Worm (Caenorhabditis elegans) whole organism, L1 larva: ENCODE measurements around the gene B0334.20.

Experiments
- C16A3.4 ChIP-seq: fragments of 150-350 bp; optimal IDR thresholded peaks from 2 replicates; lab custom pipeline; 2014; ENCODE audit warnings: missing biosample characterization, missing genetic modification characterization
- C34B4.2 ChIP-seq: sonication (generic microtip); optimal IDR thresholded peaks from 2 replicates; lab custom pipeline; 2017; ENCODE audit warnings: mild to moderate bottlenecking, missing genetic modification characterization, missing compliant biosample characterization
- ama-1 ChIP-seq: fragments of 150-350 bp; optimal IDR thresholded peaks from 2 replicates; lab custom pipeline; 2014
- blmp-1 ChIP-seq: fragments of 150-350 bp; optimal IDR thresholded peaks from 2 replicates; lab custom pipeline; 2014; ENCODE audit warnings: missing biosample characterization, missing genetic modification characterization
- ceh-8 ChIP-seq: fragments of 200-800 bp; sonication (Bioruptor generic); optimal IDR thresholded peaks from 2 replicates; lab custom pipeline; 2018; ENCODE audit warnings: mild to moderate bottlenecking, missing genetic modification characterization, moderate library complexity, missing compliant biosample characterization
- ceh-88 ChIP-seq: fragments of 200-800 bp; sonication (Bioruptor generic); IDR thresholded peaks from 2 replicates; pipeline ENCODE4 v1.3.6; 2022; ENCODE audit warnings: missing genetic modification characterization, missing compliant biosample characterization
- ces-1 ChIP-seq: fragments of 150-350 bp; optimal IDR thresholded peaks from 2 replicates; lab custom pipeline; 2014; ENCODE audit warnings: missing biosample characterization, missing genetic modification reagents, missing genetic modification characterization
- efl-1 ChIP-seq, 4 experiments: fragments of 150-350 bp; optimal IDR thresholded peaks in 3 of 4; peaks in 1 of 4; 1 replicate in 1 of 4; 2 replicates in 3 of 4; lab custom pipeline; 2014; ENCODE audit warnings: missing biosample characterization in 2 of 4, missing genetic modification characterization in 2 of 4, missing genetic modification reagents in 2 of 4
- efl-3 ChIP-seq: fragments of 200-800 bp; sonication (Bioruptor generic); optimal IDR thresholded peaks from 2 replicates; lab custom pipeline; 2018; ENCODE audit warnings: mild to moderate bottlenecking, missing genetic modification characterization, missing compliant biosample characterization
- egl-13 ChIP-seq: sonication (generic microtip); optimal IDR thresholded peaks from 2 replicates; lab custom pipeline; 2016; ENCODE audit warnings: missing genotype, missing genetic modification reagents, missing genetic modification characterization, missing compliant biosample characterization
- egl-27 ChIP-seq, 2 experiments: fragments of 150-350 bp in 1 of 2; sonication (generic microtip); optimal IDR thresholded peaks; 3 replicates each; lab custom pipeline; 2017 to 2018; ENCODE audit warnings: missing biosample characterization in 2 of 2, missing genetic modification characterization in 2 of 2, missing genetic modification reagents in 2 of 2
- elt-2 ChIP-seq: sonication (generic microtip); optimal IDR thresholded peaks from 2 replicates; lab custom pipeline; 2016; ENCODE audit warnings: missing genetic modification characterization, mild to moderate bottlenecking, inconsistent platforms, missing compliant biosample characterization, missing genetic modification reagents
- elt-3 ChIP-seq, 6 experiments: fragments of 150-350 bp in 1 of 6; sonication (generic microtip); optimal IDR thresholded peaks; 2 replicates each; lab custom pipeline; 2017 to 2018; ENCODE audit warnings: missing biosample characterization in 6 of 6, missing genetic modification characterization in 6 of 6, inconsistent platforms in 1 of 6
- fkh-10 ChIP-seq: sonication (generic microtip); optimal IDR thresholded peaks from 2 replicates; lab custom pipeline; 2017; ENCODE audit warnings: missing biosample characterization, missing genetic modification reagents, missing genetic modification characterization
- hlh-17 ChIP-seq: fragments of 200-800 bp; sonication (Bioruptor generic); optimal IDR thresholded peaks from 2 replicates; lab custom pipeline; 2018; ENCODE audit warnings: missing genetic modification characterization, mild to moderate bottlenecking, missing compliant biosample characterization, moderate library complexity, borderline replicate concordance
- hpl-2 ChIP-seq: fragments of 150-350 bp; optimal IDR thresholded peaks from 2 replicates; lab custom pipeline; 2014; ENCODE audit warnings: missing biosample characterization, missing genetic modification reagents, missing genetic modification characterization
- irx-1 ChIP-seq: sonication (generic microtip); optimal IDR thresholded peaks from 2 replicates; lab custom pipeline; 2016; ENCODE audit warnings: missing genetic modification characterization, missing compliant biosample characterization
- lin-13 ChIP-seq: fragments of 150-350 bp; optimal IDR thresholded peaks from 2 replicates; lab custom pipeline; 2014; ENCODE audit warnings: missing biosample characterization, missing genetic modification reagents, missing genetic modification characterization
- lsy-2 ChIP-seq, 2 experiments: fragments of 150-350 bp; optimal IDR thresholded peaks; 2 replicates each; lab custom pipeline; 2014; ENCODE audit warnings: missing biosample characterization in 2 of 2, missing genetic modification characterization in 2 of 2
- mdl-1 ChIP-seq, 2 experiments: fragments of 150-350 bp; optimal IDR thresholded peaks; 2 replicates each; lab custom pipeline; 2014 to 2017; ENCODE audit warnings: missing biosample characterization in 2 of 2, missing genetic modification characterization in 2 of 2, inconsistent platforms in 1 of 2
- nhr-47 ChIP-seq: sonication (generic microtip); optimal IDR thresholded peaks from 2 replicates; lab custom pipeline; 2016; ENCODE audit warnings: mild to moderate bottlenecking, missing genetic modification characterization, moderate library complexity, missing compliant biosample characterization
- nhr-76 ChIP-seq: sonication (generic microtip); optimal IDR thresholded peaks from 2 replicates; lab custom pipeline; 2017; ENCODE audit warnings: missing biosample characterization, missing genetic modification characterization
- nhr-84 ChIP-seq: sonication (generic microtip); optimal IDR thresholded peaks from 2 replicates; lab custom pipeline; 2017; ENCODE audit warnings: missing biosample characterization, missing genetic modification characterization
- rnt-1 ChIP-seq: sonication (generic microtip); optimal IDR thresholded peaks from 2 replicates; lab custom pipeline; 2016; ENCODE audit warnings: mild to moderate bottlenecking, missing genetic modification characterization, moderate library complexity, missing compliant biosample characterization
- snpc-4 ChIP-seq: fragments of 150-350 bp; optimal IDR thresholded peaks from 2 replicates; lab custom pipeline; 2014; ENCODE audit warnings: missing biosample characterization, missing genetic modification characterization
- sox-4 ChIP-seq: sonication (generic microtip); optimal IDR thresholded peaks from 2 replicates; lab custom pipeline; 2016; ENCODE audit warnings: missing genetic modification characterization, missing compliant biosample characterization
- swsn-7 ChIP-seq: sonication (generic microtip); optimal IDR thresholded peaks from 2 replicates; lab custom pipeline; 2016; ENCODE audit warnings: missing genetic modification characterization, missing compliant biosample characterization
- tlp-1 ChIP-seq: fragments of 150-350 bp; optimal IDR thresholded peaks from 2 replicates; lab custom pipeline; 2014; ENCODE audit warnings: missing biosample characterization, missing genetic modification characterization
- unc-130 ChIP-seq: fragments of 150-350 bp; optimal IDR thresholded peaks from 2 replicates; lab custom pipeline; 2017; ENCODE audit warnings: missing biosample characterization, missing genetic modification characterization, inconsistent platforms
- unc-30 ChIP-seq: sonication (generic microtip); optimal IDR thresholded peaks from 2 replicates; lab custom pipeline; 2017; ENCODE audit warnings: missing biosample characterization, missing genetic modification characterization
- unc-62 ChIP-seq: fragments of 150-350 bp; optimal IDR thresholded peaks from 2 replicates; lab custom pipeline; 2014; ENCODE audit warnings: missing biosample characterization, missing genetic modification reagents, missing genetic modification characterization
- unc-86 ChIP-seq: sonication (generic microtip); optimal IDR thresholded peaks from 2 replicates; lab custom pipeline; 2016; ENCODE audit warnings: missing genetic modification characterization, missing compliant biosample characterization
- unc-98 ChIP-seq: fragments of 200-800 bp; sonication (Bioruptor generic); IDR thresholded peaks from 2 replicates; pipeline ENCODE4 v1.3.6; 2022; ENCODE audit warnings: missing genetic modification characterization, missing compliant biosample characterization
- ztf-11 ChIP-seq, 2 experiments: sonication (generic microtip); optimal IDR thresholded peaks; 2 replicates each; lab custom pipeline; 2016 to 2017; ENCODE audit warnings: missing genetic modification characterization in 2 of 2, missing biosample characterization in 1 of 2, missing compliant biosample characterization in 1 of 2
- ztf-4 ChIP-seq: fragments of 150-350 bp; optimal IDR thresholded peaks from 2 replicates; lab custom pipeline; 2014; ENCODE audit warnings: missing biosample characterization, missing genetic modification characterization

Gene B0334.20

ce11 chrII:11533716-11534115 is 33.5 kb upstream of the B0334.20 start, which contains the start of gene mdt-8:
TSS of gene mdt-8 (minus strand) at chrII:11533816.
- no peak for TF ChIP-seq hpl-2 (GFP tag; lab: Kevin White, UChicago)
- no peak for TF ChIP-seq egl-13 (tag; lab: Kevin White, UChicago)
- no peak for TF ChIP-seq hlh-17 (GFP tag; lab: Kevin White, UChicago)
- no peak for TF ChIP-seq unc-86 (tag; lab: Kevin White, UChicago)
- TF ChIP-seq unc-130 (tag; lab: Kevin White, UChicago), result no peak
- no peak for TF ChIP-seq swsn-7 (tag; lab: Kevin White, UChicago)
- no peak for TF ChIP-seq fkh-10
- TF ChIP-seq ceh-8 (GFP tag; lab: Kevin White, UChicago), result no peak
- no peak for TF ChIP-seq ztf-4
- no peak for TF ChIP-seq egl-27 (tag; optimal IDR thresholded peaks at IDR 0.05; lab: Kevin White, UChicago)
- no peak for TF ChIP-seq unc-62
- TF ChIP-seq, all 84 proteins: peak for 0

ce11 chrII:11526954-11527353 is 26.7 kb upstream of the B0334.20 start, which contains the start of gene age-1:
TSS of gene age-1 (minus strand) at chrII:11527054.
- no peak for TF ChIP-seq lsy-2 (tag; optimal IDR thresholded peaks at IDR 0.05; lab: Kevin White, UChicago)
- no peak for TF ChIP-seq ztf-11 (tag; optimal IDR thresholded peaks at IDR 0.05; lab: Kevin White, UChicago)
- no peak for TF ChIP-seq ama-1 (lab: Kevin White, UChicago)
- TF ChIP-seq nhr-47 (tag; lab: Kevin White, UChicago), result no peak
- TF ChIP-seq efl-1 (optimal IDR thresholded peaks at IDR 0.05; lab: Kevin White, UChicago), result no peak
- TF ChIP-seq efl-1 (GFP tag; optimal IDR thresholded peaks at IDR 0.05 in 1 of 2; lab: Kevin White, UChicago), result no peak
- TF ChIP-seq nhr-84, result no peak
- TF ChIP-seq ceh-88 (GFP tag; lab: Robert Waterston, UW), result no peak
- TF ChIP-seq snpc-4 (tag; lab: Kevin White, UChicago), result no peak
- no peak for TF ChIP-seq nhr-76 (tag; lab: Kevin White, UChicago)

- TF ChIP-seq elt-2 (tag; lab: Kevin White, UChicago) (no peak), nhr-76 (tag; lab: Kevin White, UChicago) (no peak), lin-13 (GFP tag; lab: Kevin White, UChicago) (no peak)
Observed at ce11 chrII:11521300-11521699, 21.0 kb upstream of the B0334.20 start, which contains the start of gene Y62F5A.10. TSS of gene Y62F5A.10 (plus strand) at chrII:11521600.

ce11 chrII:11518184-11518583 is 17.9 kb upstream of the B0334.20 start, which contains the start of gene B0334.10:
TSS of gene B0334.10 (plus strand) at chrII:11518484.
- TF ChIP-seq sox-4 (tag; lab: Kevin White, UChicago) (no peak), blmp-1 (no peak), efl-3 (GFP tag; lab: Kevin White, UChicago) (no peak), mdl-1 (tag; optimal IDR thresholded peaks at IDR 0.05; lab: Kevin White, UChicago) (no peak), rnt-1 (tag; lab: Kevin White, UChicago) (no peak), tlp-1 (tag; lab: Kevin White, UChicago) (no peak), C16A3.4 (tag; lab: Kevin White, UChicago) (no peak), lin-13 (GFP tag; lab: Kevin White, UChicago) (no peak), C34B4.2 (tag; lab: Kevin White, UChicago) (no peak), unc-98 (GFP tag; lab: Robert Waterston, UW) (no peak), irx-1 (no peak), elt-3 (tag; optimal IDR thresholded peaks at IDR 0.05; lab: Kevin White, UChicago) (no peak), unc-30 (tag; lab: Kevin White, UChicago) (no peak), ces-1 (GFP tag; lab: Kevin White, UChicago) (no peak)

- no peak for TF ChIP-seq irx-1
Observed at ce11 chrII:11514775-11515174, 14.5 kb upstream of the B0334.20 start, which contains the start of gene srh-44. TSS of gene srh-44 (plus strand) at chrII:11515075.
